Fruit fly (Drosophila melanogaster): ENCODE measurements around the gene CG17776.

DNA sequence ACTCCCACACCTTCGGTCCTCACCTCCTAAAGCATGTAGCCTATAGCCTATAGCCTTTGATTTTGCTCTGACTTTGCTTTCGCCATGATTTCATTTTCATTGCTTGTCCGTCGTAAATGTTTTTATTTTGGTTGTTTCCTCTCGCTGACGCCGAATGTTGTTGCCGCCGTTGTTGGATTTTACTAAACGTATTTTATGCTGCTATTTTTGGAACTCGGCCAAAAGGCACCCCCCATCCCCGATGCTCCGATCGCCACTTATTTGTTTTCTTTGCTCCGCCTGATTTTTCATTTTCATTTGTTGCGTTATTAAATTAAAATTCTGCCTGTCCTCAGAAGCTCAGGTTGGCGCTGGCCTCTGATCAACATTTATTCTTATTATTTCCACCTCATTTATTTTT lies 34.7 kb downstream of the CG17776 start:
- TF ChIP-seq ttk (optimal IDR thresholded peaks at IDR 0.05), result no peak
- no peak for TF ChIP-seq Sin3A (optimal IDR thresholded peaks at IDR 0.05)
- no peak for TF ChIP-seq h (optimal IDR thresholded peaks at IDR 0.05)
- TF ChIP-seq Myc (optimal IDR thresholded peaks at IDR 0.05), result no peak
- TF ChIP-seq insv (optimal IDR thresholded peaks at IDR 0.05), result no peak
- no peak for TF ChIP-seq psq (optimal IDR thresholded peaks at IDR 0.05)

All from Kc167 (cell line).